Worm (Caenorhabditis elegans): Measurements from ENCODE around the gene scl-24.
"Not testable (repeated sequence)": the region's sequence is repeated elsewhere in the genome, so short reads cannot be mapped to it uniquely, and the experiment has no call there.

scl-24 gene

DNA sequence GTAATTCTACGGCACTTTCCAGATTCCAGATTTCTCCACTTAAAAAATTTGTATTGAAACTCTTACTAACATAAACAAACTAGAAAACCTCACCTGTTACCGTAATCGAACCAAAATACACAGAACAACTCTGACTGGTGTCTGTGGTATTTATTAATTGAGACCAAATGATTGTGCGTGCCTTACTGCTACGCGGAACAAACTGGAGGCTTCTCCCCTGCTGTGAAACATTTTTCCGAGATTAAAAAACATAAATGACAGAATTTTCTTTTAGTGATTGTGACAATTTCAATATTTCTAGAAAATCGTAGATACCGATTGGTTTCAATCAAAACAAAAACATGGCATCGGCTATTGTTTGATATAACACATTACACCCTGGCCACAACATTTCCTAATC, 36.3 kb upstream of the scl-24 start:
- TF ChIP-seq nhr-6 (tag; optimal IDR thresholded peaks at IDR 0.05): no peak
- TF ChIP-seq lin-39 (tag; optimal IDR thresholded peaks at IDR 0.05): no peak
- no peak for TF ChIP-seq mab-5 (tag; optimal IDR thresholded peaks at IDR 0.05)
- no peak for TF ChIP-seq nhr-77 (tag; optimal IDR thresholded peaks at IDR 0.05)
- no peak for TF ChIP-seq R02D3.7 (tag; optimal IDR thresholded peaks at IDR 0.05)
- TF ChIP-seq lin-13 (GFP tag; optimal IDR thresholded peaks at IDR 0.05): no peak
- TF ChIP-seq nhr-129 (tag; optimal IDR thresholded peaks at IDR 0.05): no peak
- TF ChIP-seq dmd-4 (tag; optimal IDR thresholded peaks at IDR 0.05): no peak
- no peak for TF ChIP-seq ZK546.5 (tag; optimal IDR thresholded peaks at IDR 0.05)
- TF ChIP-seq snpc-4 (tag; optimal IDR thresholded peaks at IDR 0.05): no peak
- TF ChIP-seq zag-1 (tag; optimal IDR thresholded peaks at IDR 0.05): no peak
- no peak for TF ChIP-seq unc-55 (GFP tag; optimal IDR thresholded peaks at IDR 0.05)
- TF ChIP-seq crh-2 (tag; optimal IDR thresholded peaks at IDR 0.05): no peak
- no peak for TF ChIP-seq sma-9 (GFP tag; optimal IDR thresholded peaks at IDR 0.05)
- TF ChIP-seq sma-9 (tag; optimal IDR thresholded peaks at IDR 0.05): no peak
- no peak for TF ChIP-seq nhr-11 (tag; optimal IDR thresholded peaks at IDR 0.05)
- TF ChIP-seq lsy-2 (tag; optimal IDR thresholded peaks at IDR 0.05): no peak

DNA sequence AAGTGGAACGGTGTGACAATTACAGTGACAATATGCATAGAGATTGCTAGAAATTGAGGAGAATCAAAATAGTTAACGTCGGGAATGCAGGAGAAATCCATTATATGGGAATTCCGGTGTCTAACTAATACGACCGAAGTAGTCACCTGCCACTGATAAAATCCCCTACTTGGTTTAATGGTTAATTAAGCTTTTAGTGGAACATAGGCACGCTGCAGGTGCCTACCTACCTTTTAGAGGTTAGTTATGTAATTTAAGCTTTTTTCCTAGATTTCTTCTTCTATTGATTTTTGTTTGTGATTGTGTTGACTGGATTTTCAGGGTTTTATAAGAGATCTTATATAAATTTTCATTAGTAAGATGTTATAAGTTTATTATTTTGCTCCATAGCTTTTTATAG, 29.9 kb upstream of the scl-24 start, which contains the start of gene srh-203:
Gene srh-203 (minus strand): TSS at position 101 of the 400 bp plus-strand sequence.
- not testable (repeated sequence) for TF ChIP-seq lin-39, fos-1, ceh-16 (tag; optimal IDR thresholded peaks at IDR 0.05)

DNA sequence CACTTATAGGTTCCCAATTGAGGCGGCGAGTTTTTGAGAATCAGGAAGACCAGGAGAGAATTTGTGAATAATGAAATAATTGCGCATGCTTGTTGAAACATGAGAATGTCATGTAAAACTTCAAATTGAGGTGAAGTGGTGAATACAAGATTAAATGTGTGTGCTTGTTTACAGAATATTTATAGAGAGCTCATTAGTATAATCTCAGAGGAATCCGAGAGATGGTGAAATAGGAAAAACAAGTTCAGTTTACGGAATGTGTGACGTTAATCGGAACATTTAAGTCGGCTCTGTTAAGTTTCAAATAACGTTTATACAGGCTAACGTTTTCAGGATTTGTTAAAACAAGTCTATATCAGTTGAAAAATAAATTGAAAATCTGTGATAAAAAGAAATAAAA, 28.1 kb upstream of the scl-24 start, which contains the start of gene str-200:
Gene str-200 (minus strand): TSS at position 101 of the 400 bp plus-strand sequence.
- TF ChIP-seq snpc-4 (tag; optimal IDR thresholded peaks at IDR 0.05) (no peak), nhr-77 (tag; optimal IDR thresholded peaks at IDR 0.05) (no peak), aly-2 (tag; optimal IDR thresholded peaks at IDR 0.05) (no peak), ztf-11 (tag; optimal IDR thresholded peaks at IDR 0.05) (no peak), ZK546.5 (tag; optimal IDR thresholded peaks at IDR 0.05) (no peak), gmeb-1 (tag; optimal IDR thresholded peaks at IDR 0.05) (no peak), nhr-10 (tag; optimal IDR thresholded peaks at IDR 0.05) (no peak), nhr-11 (tag; optimal IDR thresholded peaks at IDR 0.05) (no peak), Y55F3AM.14 (GFP tag; optimal IDR thresholded peaks at IDR 0.05) (no peak), nhr-6 (tag; optimal IDR thresholded peaks at IDR 0.05) (no peak), zag-1 (tag; optimal IDR thresholded peaks at IDR 0.05) (no peak), blmp-1 (tag; optimal IDR thresholded peaks at IDR 0.05; ENCODE audit: insufficient read depth) (no peak), nhr-23 (tag; optimal IDR thresholded peaks at IDR 0.05) (no peak), elt-3 (tag; optimal IDR thresholded peaks at IDR 0.05) (no peak), elt-1 (tag; optimal IDR thresholded peaks at IDR 0.05) (no peak), dmd-4 (tag; optimal IDR thresholded peaks at IDR 0.05) (no peak)

DNA sequence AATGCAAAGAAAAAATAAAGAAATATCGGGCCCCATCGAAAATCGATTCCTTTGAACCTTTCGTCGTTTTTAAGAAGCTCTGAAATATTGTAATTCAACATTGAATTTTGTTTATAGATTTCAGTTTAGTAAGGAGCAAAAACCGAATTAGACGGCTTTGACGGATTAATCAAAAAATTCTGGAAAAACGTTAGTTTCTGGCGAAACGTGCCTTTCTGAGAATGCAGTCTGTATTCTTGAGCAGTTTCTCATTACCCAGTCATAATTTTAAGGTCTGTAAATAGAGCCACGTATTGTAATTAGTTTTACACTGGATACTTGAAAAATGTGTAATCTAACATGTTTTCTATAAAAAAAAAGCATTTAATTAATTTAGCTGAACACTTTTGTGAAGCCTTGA, 26.1 kb upstream of the scl-24 start, which contains the start of gene srz-48:
Gene srz-48 (minus strand): TSS at position 101 of the 400 bp plus-strand sequence.
- TF ChIP-seq fos-1 (tag; optimal IDR thresholded peaks at IDR 0.05) (no peak), R02D3.7 (tag; optimal IDR thresholded peaks at IDR 0.05) (no peak), lin-39 (tag; optimal IDR thresholded peaks at IDR 0.05) (no peak), sma-9 (GFP tag; optimal IDR thresholded peaks at IDR 0.05) (no peak), sma-9 (tag; optimal IDR thresholded peaks at IDR 0.05) (no peak), Y55F3AM.14 (GFP tag; optimal IDR thresholded peaks at IDR 0.05) (no peak), nhr-25 (tag; optimal IDR thresholded peaks at IDR 0.05) (no peak)

DNA sequence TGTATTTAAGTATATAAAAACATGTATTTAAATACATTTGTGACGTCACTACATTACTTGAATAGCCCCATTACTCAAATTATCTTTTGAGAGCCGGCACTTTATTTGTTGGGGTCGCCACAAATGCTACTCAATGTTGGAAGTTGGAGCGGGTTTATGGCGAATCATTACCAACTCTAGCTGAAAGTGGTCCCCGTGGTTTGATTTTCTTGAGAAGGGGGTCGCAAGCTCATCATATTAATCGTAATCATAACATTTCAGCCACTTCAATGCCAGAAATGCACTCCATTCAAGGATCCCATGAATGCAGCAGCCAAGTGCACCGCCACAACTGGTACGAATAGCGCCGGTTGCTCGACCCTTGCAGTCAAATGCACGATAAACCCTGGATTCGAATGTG, 21.9 kb upstream of the scl-24 start, which contains the start of gene F20E11.7:
Gene F20E11.7 (plus strand): TSS at position 301 of the 400 bp plus-strand sequence.
- not testable (repeated sequence) for TF ChIP-seq unc-39, peb-1, nhr-237 (tag; optimal IDR thresholded peaks at IDR 0.05)

DNA sequence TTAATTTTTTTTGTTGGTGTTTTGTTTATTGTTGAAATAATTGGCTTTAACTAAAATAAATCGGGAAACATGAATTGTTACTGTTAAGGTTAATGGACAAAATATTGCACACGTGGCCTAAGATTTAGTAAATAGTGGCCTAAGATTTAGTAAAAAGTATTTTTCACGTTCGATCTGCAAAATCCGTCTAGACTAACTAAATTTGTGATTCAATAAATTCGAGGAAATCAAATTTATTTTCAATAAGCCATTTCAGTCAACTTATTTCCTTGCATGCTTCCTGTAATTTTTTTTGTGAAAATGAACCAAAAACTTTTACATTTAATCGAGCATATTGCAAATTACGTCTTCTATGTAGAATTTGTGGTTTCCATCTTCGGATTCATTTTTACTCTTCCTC, 19.4 kb upstream of the scl-24 start, which contains the start of gene srw-72:
Gene srw-72 (plus strand): TSS at position 301 of the 400 bp plus-strand sequence.
- no peak for TF ChIP-seq elt-1 (tag; optimal IDR thresholded peaks at IDR 0.05)
- no peak for TF ChIP-seq peb-1 (tag; optimal IDR thresholded peaks at IDR 0.05)
- TF ChIP-seq sem-4 (tag; optimal IDR thresholded peaks at IDR 0.05): no peak
- no peak for TF ChIP-seq elt-3 (tag; optimal IDR thresholded peaks at IDR 0.05)
- TF ChIP-seq ztf-4 (tag; optimal IDR thresholded peaks at IDR 0.05): no peak
- no peak for TF ChIP-seq ceh-82 (tag; optimal IDR thresholded peaks at IDR 0.05)
- no peak for TF ChIP-seq ama-1 (optimal IDR thresholded peaks at IDR 0.05)
- TF ChIP-seq ztf-1 (GFP tag; conservative IDR thresholded peaks at IDR 0.05): no peak
- TF ChIP-seq lin-39 (tag; optimal IDR thresholded peaks at IDR 0.05): no peak
